Fruit fly (Drosophila melanogaster) whole organism, pupa: ENCODE measurements around the gene lgs.

ENCODE experiments used
- CG10348 ChIP-seq: fragments of 200-800 bp; sonication (Bioruptor generic); IDR thresholded peaks from 2 replicates; pipeline ENCODE4 v1.3.6; 2022; ENCODE audit warnings: missing biosample characterization, missing genetic modification characterization
- CG14655 ChIP-seq: fragments of 200-800 bp; sonication (Bioruptor generic); optimal IDR thresholded peaks from 3 replicates; lab custom pipeline; 2017; ENCODE audit warnings: mild to moderate bottlenecking, missing biosample characterization, missing genetic modification reagents, missing genetic modification characterization
- CG4496 ChIP-seq: fragments of 200-800 bp; sonication (Bioruptor generic); IDR thresholded peaks from 3 replicates; pipeline ENCODE4 v1.3.6; 2022; ENCODE audit warnings: missing biosample characterization, missing genetic modification characterization
- CG8159 ChIP-seq: fragments of 200-800 bp; sonication (Bioruptor generic); optimal IDR thresholded peaks from 3 replicates; lab custom pipeline; 2018; ENCODE audit warnings: missing biosample characterization, mild to moderate bottlenecking, missing genetic modification characterization, moderate library complexity
- D1 ChIP-seq: fragments of 200-800 bp; sonication (Bioruptor generic); optimal IDR thresholded peaks from 2 replicates; lab custom pipeline; 2018; ENCODE audit warnings: missing biosample characterization, mild to moderate bottlenecking, missing genetic modification characterization, moderate library complexity

dm6 chr4:421025-421424 is 22.7 kb downstream of the lgs start:
- no peak for TF ChIP-seq D1
- no peak for TF ChIP-seq CG8159 (tag; lab: Kevin White, UChicago)
- no peak for TF ChIP-seq CG10348
- no peak for TF ChIP-seq CG4496 (GFP tag; lab: Robert Waterston, UW)
- TF ChIP-seq CG14655 (GFP tag; lab: Kevin White, UChicago) = no peak
